In genomic region chr4:1268262-1268661, dm6 we compare ENCODE assay signal across 3 fruit fly cellular contexts.
TF ChIP-seq lines count a peak whose summit lies in the region.
"Not testable (repeated sequence)": the region's sequence is repeated elsewhere in the genome, so short reads cannot be mapped to it uniquely, and the experiment has no call there.

No protein-coding gene starts in this region.

- not testable (repeated sequence) for TF ChIP-seq CTCF in whole organism, embryonic (GFP tag; optimal IDR thresholded peaks at IDR 0.05; lab: Kevin White, UChicago)

TF ChIP-seq in whole organism, embryonic, 481 proteins besides CTCF, POLR2A, EP300 and RAD21:
- TF ChIP-seq Trl (optimal IDR thresholded peaks at IDR 0.05; lab: Kevin White, UChicago) (peak; percentile 14 to 27), D19A (tag; optimal IDR thresholded peaks at IDR 0.05; lab: Kevin White, UChicago) (peak; percentile 94), row (GFP tag; IDR thresholded peaks at IDR 0.05; lab: Robert Waterston, UW) (peak; percentile 69)
- not testable (repeated sequence) for TF ChIP-seq Trl (GFP tag; optimal IDR thresholded peaks at IDR 0.05; lab: Kevin White, UChicago)

TF ChIP-seq in whole organism, pupa, 21 proteins besides CTCF, POLR2A, EP300 and RAD21:
- peak; percentile 11 for TF ChIP-seq CG14655 (GFP tag; optimal IDR thresholded peaks at IDR 0.05; lab: Kevin White, UChicago)

TF ChIP-seq in whole organism, wandering third instar larva, 38 proteins besides CTCF, POLR2A, EP300 and RAD21:
- TF ChIP-seq Dfd (GFP tag; optimal IDR thresholded peaks at IDR 0.05; lab: Kevin White, UChicago): peak; percentile 80
